Worm (Caenorhabditis elegans): Measurements from ENCODE around the gene sgt-1.

DNA sequence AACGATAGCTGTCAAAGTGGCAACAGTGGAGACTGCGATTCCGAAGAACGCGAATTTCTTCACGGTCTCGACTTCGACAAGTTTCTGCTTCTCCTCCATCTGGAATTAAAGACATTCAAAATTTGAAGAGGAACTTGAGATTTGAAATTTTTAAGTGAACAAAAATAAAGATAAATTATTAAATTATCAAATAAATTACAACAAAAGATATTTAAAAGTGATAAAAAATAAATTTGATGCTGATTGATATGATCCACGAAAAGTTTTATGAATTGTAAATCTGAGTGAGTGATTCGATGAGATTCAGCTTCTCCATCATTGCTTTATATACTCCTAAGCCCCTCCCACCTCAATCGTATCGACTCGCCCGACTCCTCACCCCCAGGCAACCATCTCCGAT lies 36.1 kb downstream of the sgt-1 start, which contains the start of gene col-17:
- TF ChIP-seq elt-1 (tag; optimal IDR thresholded peaks at IDR 0.05; ENCODE audit: borderline replicate concordance, insufficient read depth) (no peak), elt-3 (tag; optimal IDR thresholded peaks at IDR 0.05) (no peak), nhr-76 (tag; optimal IDR thresholded peaks at IDR 0.05) (no peak), nhr-12 (tag; optimal IDR thresholded peaks at IDR 0.05) (no peak), M03D4.4 (tag; optimal IDR thresholded peaks at IDR 0.05) (no peak), lsy-2 (tag; optimal IDR thresholded peaks at IDR 0.05) (no peak), lin-13 (tag; optimal IDR thresholded peaks at IDR 0.05) (no peak), ceh-43 (GFP tag; optimal IDR thresholded peaks at IDR 0.05) (no peak)
